Fruit fly (Drosophila melanogaster): ENCODE data around the gene Ada2b.

- no peak for TF ChIP-seq Sox102F (GFP tag; optimal IDR thresholded peaks at IDR 0.05)
- TF ChIP-seq CG11762 (GFP tag; optimal IDR thresholded peaks at IDR 0.05; ENCODE audit: insufficient read depth): no peak
- TF ChIP-seq cyc (GFP tag; optimal IDR thresholded peaks at IDR 0.05): no peak
- no peak for TF ChIP-seq CG8119 (GFP tag; IDR thresholded peaks at IDR 0.05)
- TF ChIP-seq Hr4 (GFP tag; optimal IDR thresholded peaks at IDR 0.05): no peak
- no peak for TF ChIP-seq CG8632 (GFP tag; optimal IDR thresholded peaks at IDR 0.05)
Measured at dm6 chr3R:8190866-8191265, 49.4 kb downstream of the Ada2b start.

Data from whole organism, prepupa.